Worm (Caenorhabditis elegans): ENCODE measurements around the gene glr-1.

The glr-1 gene

ce11 chrIII:8588592-8589153, at the start of gene glr-1:
glr-1 (minus strand) TSS chrIII:8588642.
- TF ChIP-seq skn-1 (tag; optimal IDR thresholded peaks at IDR 0.05) = no peak
- TF ChIP-seq efl-1 (optimal IDR thresholded peaks at IDR 0.05) = no peak
- peak in 1 of 2 experiments; percentile 43 for TF ChIP-seq efl-1 (GFP tag; optimal IDR thresholded peaks at IDR 0.05 in 1 of 2)
- TF ChIP-seq nhr-90 (tag; optimal IDR thresholded peaks at IDR 0.05; ENCODE audit: poor library complexity) = no peak
- TF ChIP-seq fkh-10 (GFP tag; optimal IDR thresholded peaks at IDR 0.05) = peak; percentile 74
- no peak for TF ChIP-seq nhr-28 (tag; optimal IDR thresholded peaks at IDR 0.05)
- TF ChIP-seq ets-5 (GFP tag; IDR thresholded peaks at IDR 0.05) = no peak
- no peak for TF ChIP-seq ztf-4 (tag; optimal IDR thresholded peaks at IDR 0.05)
- TF ChIP-seq nhr-71 (tag; optimal IDR thresholded peaks at IDR 0.05) = no peak
- TF ChIP-seq pax-3 (tag; optimal IDR thresholded peaks at IDR 0.05) = no peak
- no peak for TF ChIP-seq ceh-63 (GFP tag; optimal IDR thresholded peaks at IDR 0.05)
- peak; percentile 64 for TF ChIP-seq lin-14 (GFP tag; optimal IDR thresholded peaks at IDR 0.05)
- no peak for TF ChIP-seq mef-2 (tag; optimal IDR thresholded peaks at IDR 0.05)
- no peak for TF ChIP-seq sox-4 (tag; optimal IDR thresholded peaks at IDR 0.05)
- no peak for TF ChIP-seq nhr-47 (tag; optimal IDR thresholded peaks at IDR 0.05)
- no peak for TF ChIP-seq fkh-4 (tag; optimal IDR thresholded peaks at IDR 0.05; ENCODE audit: borderline replicate concordance)
- TF ChIP-seq ces-1 (GFP tag; optimal IDR thresholded peaks at IDR 0.05) = peak; percentile 71
- no peak for TF ChIP-seq dsc-1 (tag; optimal IDR thresholded peaks at IDR 0.05)
- TF ChIP-seq unc-86 (tag; optimal IDR thresholded peaks at IDR 0.05) = no peak
- TF ChIP-seq nhr-76 (tag; optimal IDR thresholded peaks at IDR 0.05) = no peak
- TF ChIP-seq mab-9 (GFP tag; IDR thresholded peaks at IDR 0.05) = no peak
- TF ChIP-seq Y116A8C.19 (tag; optimal IDR thresholded peaks at IDR 0.05; ENCODE audit: borderline replicate concordance) = no peak
- no peak for TF ChIP-seq sup-37 (GFP tag; optimal IDR thresholded peaks at IDR 0.05)
- TF ChIP-seq ama-1 (optimal IDR thresholded peaks at IDR 0.05) = no peak
- no peak for TF ChIP-seq swsn-7 (tag; optimal IDR thresholded peaks at IDR 0.05)
- no peak for TF ChIP-seq ztf-11 (tag; optimal IDR thresholded peaks at IDR 0.05)

DNA sequence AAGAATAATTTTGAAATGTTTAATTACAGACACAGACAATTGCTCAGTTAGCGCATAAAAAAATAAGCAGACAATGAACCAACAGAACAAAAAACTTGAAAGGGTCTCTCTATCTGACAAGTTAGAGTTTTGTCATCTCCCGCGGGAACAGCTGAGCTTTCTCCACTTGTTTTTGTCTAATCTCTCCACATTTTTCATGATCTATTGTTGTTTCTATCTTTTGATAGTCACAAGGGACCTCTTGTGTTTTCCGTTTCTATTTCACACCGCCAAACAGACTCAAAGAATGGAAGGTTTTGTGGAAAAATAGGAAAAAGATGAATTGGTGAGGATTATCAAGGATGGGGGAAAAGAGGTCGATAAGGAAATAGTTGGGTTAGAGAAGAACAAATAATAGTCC, 48.4 kb upstream of the glr-1 start:
- TF ChIP-seq fos-1 (tag; optimal IDR thresholded peaks at IDR 0.05) (no peak), irx-1 (tag; optimal IDR thresholded peaks at IDR 0.05) (no peak), hpl-2 (GFP tag; optimal IDR thresholded peaks at IDR 0.05) (no peak), ces-1 (GFP tag; optimal IDR thresholded peaks at IDR 0.05) (no peak), alr-1 (tag; optimal IDR thresholded peaks at IDR 0.05; ENCODE audit: borderline replicate concordance) (no peak), lin-14 (GFP tag; optimal IDR thresholded peaks at IDR 0.05) (peak; percentile 73), nhr-28 (tag; optimal IDR thresholded peaks at IDR 0.05) (no peak), mab-9 (GFP tag; IDR thresholded peaks at IDR 0.05) (no peak; the same call in 1 of the 2 replicates), nhr-71 (tag; optimal IDR thresholded peaks at IDR 0.05) (peak; percentile 42), ets-5 (GFP tag; IDR thresholded peaks at IDR 0.05) (no peak), sptf-1 (tag; optimal IDR thresholded peaks at IDR 0.05) (no peak), nhr-76 (tag; optimal IDR thresholded peaks at IDR 0.05) (no peak), mep-1 (tag; optimal IDR thresholded peaks at IDR 0.05) (no peak), jun-1 (tag; optimal IDR thresholded peaks at IDR 0.05) (no peak), lsy-2 (tag; optimal IDR thresholded peaks at IDR 0.05) (peak in 1 of 2 experiments; percentile 46), efl-3 (GFP tag; optimal IDR thresholded peaks at IDR 0.05) (no peak), ztf-4 (tag; optimal IDR thresholded peaks at IDR 0.05) (no peak), C04F5.9 (tag; optimal IDR thresholded peaks at IDR 0.05) (no peak), mef-2 (tag; optimal IDR thresholded peaks at IDR 0.05) (no peak), hlh-17 (GFP tag; optimal IDR thresholded peaks at IDR 0.05; ENCODE audit: borderline replicate concordance) (no peak), aly-2 (tag; optimal IDR thresholded peaks at IDR 0.05) (no peak), efl-1 (optimal IDR thresholded peaks at IDR 0.05) (no peak), efl-1 (GFP tag; optimal IDR thresholded peaks at IDR 0.05 in 1 of 2) (no peak), F16B12.6 (tag; optimal IDR thresholded peaks at IDR 0.05) (no peak), rnt-1 (tag; optimal IDR thresholded peaks at IDR 0.05) (peak; percentile 61), fkh-10 (GFP tag; optimal IDR thresholded peaks at IDR 0.05) (no peak), elt-2 (tag; optimal IDR thresholded peaks at IDR 0.05) (no peak)

Data from whole organism, L1 larva.